Worm (Caenorhabditis elegans): ENCODE results near the gene cox-6B.

DNA sequence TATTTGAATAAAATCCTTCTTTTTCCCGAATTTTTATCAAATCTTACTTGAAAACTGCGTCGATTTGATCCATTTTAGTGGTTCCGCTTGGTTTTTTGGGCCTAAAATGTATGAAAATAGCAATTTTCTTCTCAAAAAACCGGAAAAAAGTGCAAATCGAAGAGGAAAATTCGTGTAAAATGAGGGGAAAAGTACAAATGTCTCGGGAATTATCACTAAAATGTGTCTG is 25.4 kb downstream of the cox-6B start, which contains the start of gene Y71H2AM.11:
- TF ChIP-seq elt-1 (tag; optimal IDR thresholded peaks at IDR 0.05; ENCODE audit: borderline replicate concordance, insufficient read depth) (no peak), ztf-11 (tag; optimal IDR thresholded peaks at IDR 0.05) (no peak), nhr-28 (tag; optimal IDR thresholded peaks at IDR 0.05) (no peak)

Data from whole organism, mixed stage, embryonic.